Worm (Caenorhabditis elegans): ENCODE results near the gene EGAP2.2.

DNA sequence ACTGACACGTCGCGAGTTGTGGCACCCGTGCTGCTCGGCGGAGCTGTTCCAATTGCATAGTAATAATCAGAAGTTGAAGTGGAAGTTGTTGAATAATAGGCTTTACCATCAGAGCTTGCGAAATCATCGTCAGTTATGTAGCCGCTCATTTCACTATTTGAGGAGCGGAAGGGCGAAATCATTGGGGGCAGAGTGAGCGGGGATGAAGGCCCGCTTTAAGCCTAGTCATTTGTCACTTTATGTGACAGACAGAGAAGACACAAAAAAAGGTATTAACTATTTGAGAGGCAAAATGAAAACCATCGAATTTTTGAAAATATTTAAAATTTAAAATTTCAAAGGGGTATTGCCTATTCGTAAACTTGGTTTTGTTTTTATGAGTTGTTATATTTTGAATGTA is 11.3 kb upstream of the EGAP2.2 start:
- TF ChIP-seq ceh-36 (tag; optimal IDR thresholded peaks at IDR 0.05) (no peak), ama-1 (optimal IDR thresholded peaks at IDR 0.05) (no peak), tbx-37 (GFP tag; conservative IDR thresholded peaks at IDR 0.05) (no peak), aly-1 (tag; optimal IDR thresholded peaks at IDR 0.05) (no peak), flt-1 (GFP tag; IDR thresholded peaks at IDR 0.05) (no peak), B0310.2 (tag; optimal IDR thresholded peaks at IDR 0.05) (no peak), tbx-11 (GFP tag; IDR thresholded peaks at IDR 0.05) (no peak), hnd-1 (tag; optimal IDR thresholded peaks at IDR 0.05) (no peak)

Data from whole organism, early embryonic.